Fruit fly (Drosophila melanogaster): ENCODE results near the gene CG14072.

Gene CG14072

dm6 chr2L:10967257-10968008 lies 31.0 kb downstream of the CG14072 start:
- TF ChIP-seq dsf (GFP tag; optimal IDR thresholded peaks at IDR 0.05; ENCODE audit: borderline replicate concordance) (no peak), pan (optimal IDR thresholded peaks at IDR 0.05) (no peak), dl (GFP tag; optimal IDR thresholded peaks at IDR 0.05; ENCODE audit: insufficient read depth in 1 of 2, partially characterized antibody in 2 of 2) (peak; percentile 18 to 64), Abd-B (GFP tag; optimal IDR thresholded peaks at IDR 0.05) (no peak), psq (GFP tag; optimal IDR thresholded peaks at IDR 0.05) (peak; percentile 44), Sp1 (GFP tag; optimal IDR thresholded peaks at IDR 0.05) (peak; percentile 10), rgr (GFP tag; optimal IDR thresholded peaks at IDR 0.05) (peak; percentile 44), HLH106 (tag; optimal IDR thresholded peaks at IDR 0.05) (peak; percentile 41), h (GFP tag; optimal IDR thresholded peaks at IDR 0.05) (peak; percentile 47), N (GFP tag; optimal IDR thresholded peaks at IDR 0.05) (no peak), Dif (GFP tag; optimal IDR thresholded peaks at IDR 0.05; ENCODE audit: partially characterized antibody) (peak; percentile 80), woc (GFP tag; optimal IDR thresholded peaks at IDR 0.05) (peak; percentile 62), Mio (GFP tag; optimal IDR thresholded peaks at IDR 0.05) (no peak), fru (GFP tag; optimal IDR thresholded peaks at IDR 0.05) (peak; percentile 36), Hr78 (GFP tag; optimal IDR thresholded peaks at IDR 0.05) (no peak), Hnf4 (GFP tag; optimal IDR thresholded peaks at IDR 0.05) (peak; percentile 16), OdsH (GFP tag; optimal IDR thresholded peaks at IDR 0.05) (peak; percentile 30), Rel (GFP tag; optimal IDR thresholded peaks at IDR 0.05) (no peak), Rel (tag; optimal IDR thresholded peaks at IDR 0.05) (peak; percentile 51), foxo (GFP tag; optimal IDR thresholded peaks at IDR 0.05) (peak in 1 of 2 experiments; percentile 27)

DNA sequence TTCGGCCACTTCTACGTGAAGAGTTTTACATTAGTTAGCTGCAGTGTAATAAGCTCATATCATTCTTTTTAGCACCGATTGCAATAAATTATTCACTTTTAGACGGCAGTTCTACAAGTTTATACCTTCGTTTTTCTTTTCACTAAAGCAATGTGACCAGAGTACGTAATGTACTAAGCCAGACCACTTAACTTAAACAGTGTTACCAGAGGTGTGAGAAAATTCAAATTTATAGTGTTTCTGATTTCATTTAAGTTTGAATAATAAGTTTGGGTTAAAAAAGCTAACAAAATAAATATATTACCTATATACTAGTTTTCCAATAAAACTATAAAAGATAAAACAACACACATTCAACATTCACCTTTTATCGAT lies 31.5 kb downstream of the CG14072 start:
- TF ChIP-seq br (GFP tag; optimal IDR thresholded peaks at IDR 0.05) (no peak), dmrt93B (GFP tag; optimal IDR thresholded peaks at IDR 0.05) (no peak), brk (GFP tag; optimal IDR thresholded peaks at IDR 0.05) (no peak), Sp1 (GFP tag; optimal IDR thresholded peaks at IDR 0.05) (no peak), Dfd (GFP tag; optimal IDR thresholded peaks at IDR 0.05) (no peak), fru (GFP tag; optimal IDR thresholded peaks at IDR 0.05) (no peak), Vsx2 (GFP tag; optimal IDR thresholded peaks at IDR 0.05; ENCODE audit: partially characterized antibody) (no peak), CrebA (GFP tag; optimal IDR thresholded peaks at IDR 0.05; ENCODE audit: borderline replicate concordance) (no peak), foxo (GFP tag; optimal IDR thresholded peaks at IDR 0.05) (no peak), CG9705 (GFP tag; optimal IDR thresholded peaks at IDR 0.05) (no peak), jim (GFP tag; optimal IDR thresholded peaks at IDR 0.05) (no peak), rgr (GFP tag; optimal IDR thresholded peaks at IDR 0.05) (no peak), sv (GFP tag; optimal IDR thresholded peaks at IDR 0.05) (no peak), N (GFP tag; optimal IDR thresholded peaks at IDR 0.05) (no peak), psq (GFP tag; optimal IDR thresholded peaks at IDR 0.05) (no peak), Hnf4 (GFP tag; optimal IDR thresholded peaks at IDR 0.05) (no peak)

dm6 chr2L:10970134-10970533 lies 33.7 kb downstream of the CG14072 start, which contains the start of the genes Tmem214 and YL-1:
Gene Tmem214 (minus strand): TSS chr2L:10970275.
Gene YL-1 (plus strand): TSS chr2L:10970443.
- no peak for TF ChIP-seq CG32264 (GFP tag; optimal IDR thresholded peaks at IDR 0.05)
- no peak for TF ChIP-seq Abd-B (GFP tag; optimal IDR thresholded peaks at IDR 0.05)
- TF ChIP-seq Sp1 (GFP tag; optimal IDR thresholded peaks at IDR 0.05): peak; percentile 8
- no peak for TF ChIP-seq Vsx2 (GFP tag; optimal IDR thresholded peaks at IDR 0.05; ENCODE audit: partially characterized antibody)
- TF ChIP-seq dsf (GFP tag; optimal IDR thresholded peaks at IDR 0.05; ENCODE audit: borderline replicate concordance): no peak
- TF ChIP-seq Rel (GFP tag; optimal IDR thresholded peaks at IDR 0.05): no peak
- TF ChIP-seq Rel (tag; optimal IDR thresholded peaks at IDR 0.05): peak; percentile 33
- TF ChIP-seq h (GFP tag; optimal IDR thresholded peaks at IDR 0.05): peak; percentile 2
- TF ChIP-seq Hnf4 (GFP tag; optimal IDR thresholded peaks at IDR 0.05): peak; percentile 28
- no peak for TF ChIP-seq Jra (GFP tag; optimal IDR thresholded peaks at IDR 0.05)
- peak; percentile 16 for TF ChIP-seq Myc (optimal IDR thresholded peaks at IDR 0.05)
- TF ChIP-seq GATAd (GFP tag; optimal IDR thresholded peaks at IDR 0.05): no peak
- TF ChIP-seq foxo (GFP tag; optimal IDR thresholded peaks at IDR 0.05): no peak
- TF ChIP-seq Dfd (GFP tag; optimal IDR thresholded peaks at IDR 0.05): no peak

dm6 chr2L:10972224-10972623 lies 35.8 kb downstream of the CG14072 start, which contains the start of gene CG16743:
Gene CG16743 (plus strand): TSS chr2L:10972280.
- TF ChIP-seq fru (GFP tag; optimal IDR thresholded peaks at IDR 0.05): peak; percentile 77
- peak; percentile 24 for TF ChIP-seq CG32264 (GFP tag; optimal IDR thresholded peaks at IDR 0.05)
- peak; percentile 43 for TF ChIP-seq OdsH (GFP tag; optimal IDR thresholded peaks at IDR 0.05)
- peak; percentile 77 for TF ChIP-seq ey (GFP tag; optimal IDR thresholded peaks at IDR 0.05)
- TF ChIP-seq Hnf4 (GFP tag; optimal IDR thresholded peaks at IDR 0.05): peak; percentile 46
- TF ChIP-seq HLH106 (tag; optimal IDR thresholded peaks at IDR 0.05): peak; percentile 72
- peak; percentile 79 for TF ChIP-seq h (GFP tag; optimal IDR thresholded peaks at IDR 0.05)
- TF ChIP-seq woc (GFP tag; optimal IDR thresholded peaks at IDR 0.05): no peak
- TF ChIP-seq Vsx2 (GFP tag; optimal IDR thresholded peaks at IDR 0.05; ENCODE audit: partially characterized antibody): no peak
- peak; percentile 54 for TF ChIP-seq psq (GFP tag; optimal IDR thresholded peaks at IDR 0.05)
- TF ChIP-seq CG9705 (GFP tag; optimal IDR thresholded peaks at IDR 0.05): no peak
- TF ChIP-seq rgr (GFP tag; optimal IDR thresholded peaks at IDR 0.05): peak; percentile 80
- TF ChIP-seq Sp1 (GFP tag; optimal IDR thresholded peaks at IDR 0.05): peak; percentile 62
- peak in 1 of 2 experiments; percentile 70 for TF ChIP-seq foxo (GFP tag; optimal IDR thresholded peaks at IDR 0.05)
